Fruit fly (Drosophila melanogaster) whole organism, pupa: ENCODE measurements around the gene Galphaf.

Experiments
- CG10348 ChIP-seq: fragments of 200-800 bp; sonication (Bioruptor generic); IDR thresholded peaks from 2 replicates; pipeline ENCODE4 v1.3.6; 2022; ENCODE audit warnings: missing biosample characterization, missing genetic modification characterization
- CG13204 ChIP-seq: fragments of 200-800 bp; sonication (Bioruptor generic); optimal IDR thresholded peaks from 2 replicates; lab custom pipeline; 2018; ENCODE audit warnings: missing biosample characterization, mild to moderate bottlenecking, missing genetic modification characterization, moderate library complexity
- CG14655 ChIP-seq: fragments of 200-800 bp; sonication (Bioruptor generic); optimal IDR thresholded peaks from 3 replicates; lab custom pipeline; 2017; ENCODE audit warnings: mild to moderate bottlenecking, missing biosample characterization, missing genetic modification reagents, missing genetic modification characterization
- CG32121 ChIP-seq: fragments of 200-800 bp; sonication (Bioruptor generic); IDR thresholded peaks from 2 replicates; pipeline ENCODE4 v1.3.6; 2022; ENCODE audit warnings: missing biosample characterization, missing genetic modification characterization
- CG4496 ChIP-seq: fragments of 200-800 bp; sonication (Bioruptor generic); IDR thresholded peaks from 3 replicates; pipeline ENCODE4 v1.3.6; 2022; ENCODE audit warnings: missing biosample characterization, missing genetic modification characterization
- CG8159 ChIP-seq: fragments of 200-800 bp; sonication (Bioruptor generic); optimal IDR thresholded peaks from 3 replicates; lab custom pipeline; 2018; ENCODE audit warnings: missing biosample characterization, mild to moderate bottlenecking, missing genetic modification characterization, moderate library complexity
- CG8301 ChIP-seq: fragments of 200-800 bp; sonication (Bioruptor generic); optimal IDR thresholded peaks from 2 replicates; lab custom pipeline; 2018; ENCODE audit warnings: missing biosample characterization, mild to moderate bottlenecking, missing genetic modification characterization
- EcR ChIP-seq: fragments of 200-800 bp; sonication (Bioruptor generic); optimal IDR thresholded peaks from 3 replicates; lab custom pipeline; 2019; ENCODE audit warnings: missing biosample characterization, missing genetic modification characterization, mild to moderate bottlenecking, moderate library complexity, missing genetic modification reagents
- Ets98B ChIP-seq: fragments of 200-800 bp; sonication (Bioruptor generic); IDR thresholded peaks from 2 replicates; pipeline ENCODE4 v1.3.6; 2022; ENCODE audit warnings: missing biosample characterization, missing genetic modification characterization
- Pif1A ChIP-seq: fragments of 200-800 bp; sonication (Bioruptor generic); optimal IDR thresholded peaks from 3 replicates; lab custom pipeline; 2016; ENCODE audit warnings: missing biosample characterization, missing genetic modification characterization
- Snoo ChIP-seq: fragments of 200-800 bp; sonication (Bioruptor generic); optimal IDR thresholded peaks from 3 replicates; lab custom pipeline; 2017; ENCODE audit warnings: missing biosample characterization, mild to moderate bottlenecking, missing genetic modification characterization, inconsistent platforms
- fd96Ca ChIP-seq: fragments of 200-800 bp; sonication (Bioruptor generic); IDR thresholded peaks from 3 replicates; pipeline ENCODE4 v1.3.6; 2022; ENCODE audit warnings: missing biosample characterization, missing genetic modification characterization

DNA sequence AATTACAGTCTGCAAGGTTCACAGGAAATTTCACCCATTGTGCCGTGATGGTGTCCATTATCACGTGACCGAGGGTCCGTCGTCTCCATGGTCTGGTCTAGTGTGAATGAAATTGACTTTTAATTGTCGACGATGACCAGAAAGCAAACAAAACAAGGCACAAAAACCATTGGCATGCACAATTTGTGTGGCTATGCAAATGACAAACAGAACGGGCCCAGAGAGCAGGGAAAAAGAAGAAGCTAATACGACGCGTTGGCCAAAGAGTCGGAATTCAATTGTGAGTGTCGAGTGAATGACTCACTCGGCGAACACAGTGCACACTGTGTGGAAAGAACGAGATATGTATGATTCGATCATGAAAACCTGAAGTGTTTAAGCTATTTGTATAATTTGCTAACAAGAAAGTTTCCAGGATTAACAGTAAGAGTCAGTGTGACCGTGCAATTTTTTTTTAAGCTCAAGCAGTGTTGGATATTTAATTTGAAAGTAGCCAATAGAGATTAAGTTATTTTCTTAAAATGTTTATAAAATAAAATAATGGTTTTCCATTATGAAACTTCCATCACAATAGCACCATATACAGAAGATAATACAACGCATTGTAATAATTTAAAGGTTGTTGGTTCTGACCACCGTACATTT, 32.0 kb downstream of the Galphaf start:
- TF ChIP-seq CG13204 (GFP tag; lab: Kevin White, UChicago): no peak
- TF ChIP-seq Pif1A (GFP tag; lab: Kevin White, UChicago): peak; percentile 40
- peak; percentile 9 for TF ChIP-seq CG8301
- TF ChIP-seq fd96Ca (GFP tag; lab: Robert Waterston, UW): no peak
- TF ChIP-seq CG10348 (GFP tag; lab: Robert Waterston, UW): no peak
- no peak for TF ChIP-seq Snoo (tag; lab: Kevin White, UChicago)
- TF ChIP-seq CG4496 (GFP tag; lab: Robert Waterston, UW): 0 out of 3 replicates have a peak, but pooled peaks have one; percentile 23
- peak; percentile 27 for TF ChIP-seq CG14655 (GFP tag; lab: Kevin White, UChicago)
- peak; percentile 14; the same call in 1 of the 2 replicates for TF ChIP-seq Ets98B (GFP tag; lab: Robert Waterston, UW)
- TF ChIP-seq EcR (GFP tag; lab: Kevin White, UChicago): no peak
- TF ChIP-seq CG8159 (tag; lab: Kevin White, UChicago): no peak
- TF ChIP-seq CG32121: no peak
